Worm (Caenorhabditis elegans) whole organism, early embryonic: Measurements from ENCODE around the gene srlf-19.

Source experiments
- B0310.2 ChIP-seq: sonication (generic microtip); optimal IDR thresholded peaks from 2 replicates; lab custom pipeline; 2016; ENCODE audit warnings: mild to moderate bottlenecking, missing genetic modification characterization, missing compliant biosample characterization
- F13C5.2 ChIP-seq: sonication (generic microtip); optimal IDR thresholded peaks from 2 replicates; lab custom pipeline; 2017; ENCODE audit warnings: mild to moderate bottlenecking, missing genetic modification characterization, inconsistent platforms, missing compliant biosample characterization
- aly-1 ChIP-seq: sonication (generic microtip); optimal IDR thresholded peaks from 2 replicates; lab custom pipeline; 2016; ENCODE audit warnings: missing genetic modification characterization, missing compliant biosample characterization
- ama-1 ChIP-seq: fragments of 150-350 bp; optimal IDR thresholded peaks from 2 replicates; lab custom pipeline; 2014
- ceh-13 ChIP-seq: fragments of 200-800 bp; sonication (Bioruptor generic); optimal IDR thresholded peaks from 2 replicates; lab custom pipeline; 2018; ENCODE audit warnings: mild to moderate bottlenecking, missing genetic modification characterization, missing compliant biosample characterization
- ceh-36 ChIP-seq: sonication (generic microtip); optimal IDR thresholded peaks from 2 replicates; lab custom pipeline; 2016; ENCODE audit warnings: missing genetic modification characterization, inconsistent platforms, missing compliant biosample characterization
- ets-7 ChIP-seq: sonication (generic microtip); optimal IDR thresholded peaks from 2 replicates; lab custom pipeline; 2016; ENCODE audit warnings: missing genotype, missing genetic modification characterization, missing compliant biosample characterization
- flt-1 ChIP-seq: fragments of 200-800 bp; sonication (Bioruptor generic); IDR thresholded peaks from 2 replicates; pipeline ENCODE4 v1.3.6; 2022; ENCODE audit warnings: missing genetic modification characterization, missing compliant biosample characterization
- hmbx-1 ChIP-seq: sonication (generic microtip); optimal IDR thresholded peaks from 2 replicates; lab custom pipeline; 2016; ENCODE audit warnings: mild to moderate bottlenecking, missing genetic modification characterization, missing compliant biosample characterization
- hmg-4 ChIP-seq: fragments of 200-800 bp; sonication (Bioruptor generic); optimal IDR thresholded peaks from 2 replicates; lab custom pipeline; 2018; ENCODE audit warnings: mild to moderate bottlenecking, missing genetic modification characterization, missing compliant biosample characterization
- hnd-1 ChIP-seq: sonication (generic microtip); optimal IDR thresholded peaks from 2 replicates; lab custom pipeline; 2016; ENCODE audit warnings: missing genetic modification characterization, missing compliant biosample characterization
- pes-1 ChIP-seq: fragments of 200-800 bp; sonication (Bioruptor generic); IDR thresholded peaks from 2 replicates; pipeline ENCODE4 v1.3.6; 2022; ENCODE audit warnings: missing genetic modification reagents, missing genetic modification characterization, missing compliant biosample characterization
- scrt-1 ChIP-seq: fragments of 200-800 bp; sonication (Bioruptor generic); IDR thresholded peaks from 2 replicates; pipeline ENCODE4 v1.3.6; 2022; ENCODE audit warnings: missing genetic modification characterization, missing compliant biosample characterization
- sea-1 ChIP-seq: fragments of 200-800 bp; sonication (Bioruptor generic); conservative IDR thresholded peaks from 2 replicates; pipeline ENCODE4 v1.3.6; 2022; ENCODE audit warnings: missing genetic modification characterization, missing compliant biosample characterization
- tbx-11 ChIP-seq: fragments of 200-800 bp; sonication (Bioruptor generic); IDR thresholded peaks from 2 replicates; pipeline ENCODE4 v1.3.6; 2022; ENCODE audit warnings: missing genetic modification characterization, missing compliant biosample characterization
- tbx-37 ChIP-seq: fragments of 200-800 bp; sonication (Bioruptor generic); conservative IDR thresholded peaks from 2 replicates; pipeline ENCODE4 v1.3.6; 2022; ENCODE audit warnings: missing genetic modification reagents, missing genetic modification characterization, missing compliant biosample characterization
- tra-4 ChIP-seq: sonication (generic microtip); optimal IDR thresholded peaks from 2 replicates; lab custom pipeline; 2017; ENCODE audit warnings: missing genetic modification characterization, missing compliant biosample characterization

The srlf-19 gene

DNA sequence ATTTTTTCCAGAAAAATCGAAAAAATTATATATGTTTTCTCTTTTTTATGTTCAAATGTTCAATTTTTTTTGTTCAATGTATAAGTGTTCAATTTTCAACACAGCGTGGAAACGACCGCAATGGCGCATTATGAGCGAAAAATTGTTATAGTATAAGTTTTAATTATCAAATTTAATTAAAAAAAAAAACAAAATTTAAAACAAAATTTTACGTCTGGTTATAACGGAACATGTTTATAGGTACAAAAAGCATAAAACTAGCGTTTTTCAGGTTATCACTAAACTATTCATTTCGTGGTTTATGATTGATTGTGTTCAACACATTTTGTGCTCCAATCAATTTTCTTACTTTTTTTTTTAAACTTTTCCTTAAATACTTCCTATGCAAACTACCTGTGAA is 16.0 kb upstream of the srlf-19 start, which contains the start of gene nhr-106:
nhr-106 (plus strand) TSS at position 301 of the 400 bp plus-strand sequence.
- no peak for TF ChIP-seq hmbx-1 (tag; lab: Kevin White, UChicago)
- TF ChIP-seq tra-4 (tag; lab: Kevin White, UChicago), result no peak
- no peak for TF ChIP-seq tbx-37 (GFP tag; lab: Robert Waterston, UW)
- no peak for TF ChIP-seq ama-1
- TF ChIP-seq F13C5.2 (tag; lab: Kevin White, UChicago), result no peak
- TF ChIP-seq scrt-1 (GFP tag; lab: Robert Waterston, UW), result no peak
- no peak for TF ChIP-seq B0310.2 (tag; lab: Kevin White, UChicago)
- TF ChIP-seq hmg-4, result no peak
- no peak for TF ChIP-seq flt-1 (GFP tag; lab: Robert Waterston, UW)
- no peak for TF ChIP-seq aly-1 (tag; lab: Kevin White, UChicago)
- no peak for TF ChIP-seq pes-1
- TF ChIP-seq sea-1 (GFP tag; lab: Robert Waterston, UW), result no peak
- TF ChIP-seq ceh-13 (GFP tag; lab: Kevin White, UChicago), result no peak
- no peak for TF ChIP-seq ceh-36 (tag; lab: Kevin White, UChicago)
- TF ChIP-seq tbx-11 (GFP tag; lab: Robert Waterston, UW), result no peak
- no peak for TF ChIP-seq ets-7 (tag; lab: Kevin White, UChicago)
- TF ChIP-seq hnd-1 (tag; lab: Kevin White, UChicago), result no peak

ce11 chrV:491432-491831 is 13.9 kb upstream of the srlf-19 start, which contains the start of gene str-196:
Gene str-196, plus strand, starts transcription at chrV:491732.
- TF ChIP-seq flt-1 (GFP tag; lab: Robert Waterston, UW), result no peak
- no peak for TF ChIP-seq tra-4 (tag; lab: Kevin White, UChicago)
- no peak for TF ChIP-seq B0310.2 (tag; lab: Kevin White, UChicago)
- TF ChIP-seq hnd-1 (tag; lab: Kevin White, UChicago), result no peak
- no peak for TF ChIP-seq F13C5.2 (tag; lab: Kevin White, UChicago)
- no peak for TF ChIP-seq ceh-13 (GFP tag; lab: Kevin White, UChicago)
- no peak for TF ChIP-seq sea-1 (GFP tag; lab: Robert Waterston, UW)
- TF ChIP-seq hmg-4, result no peak
- TF ChIP-seq pes-1, result no peak
- no peak for TF ChIP-seq ama-1
- no peak for TF ChIP-seq ets-7 (tag; lab: Kevin White, UChicago)

ce11 chrV:494284-494683 is 11.0 kb upstream of the srlf-19 start, which contains the start of gene nhr-131:
Gene nhr-131, plus strand, starts transcription at chrV:494370.
- TF ChIP-seq sea-1 (GFP tag; lab: Robert Waterston, UW) (no peak), F13C5.2 (tag; lab: Kevin White, UChicago) (no peak)

DNA sequence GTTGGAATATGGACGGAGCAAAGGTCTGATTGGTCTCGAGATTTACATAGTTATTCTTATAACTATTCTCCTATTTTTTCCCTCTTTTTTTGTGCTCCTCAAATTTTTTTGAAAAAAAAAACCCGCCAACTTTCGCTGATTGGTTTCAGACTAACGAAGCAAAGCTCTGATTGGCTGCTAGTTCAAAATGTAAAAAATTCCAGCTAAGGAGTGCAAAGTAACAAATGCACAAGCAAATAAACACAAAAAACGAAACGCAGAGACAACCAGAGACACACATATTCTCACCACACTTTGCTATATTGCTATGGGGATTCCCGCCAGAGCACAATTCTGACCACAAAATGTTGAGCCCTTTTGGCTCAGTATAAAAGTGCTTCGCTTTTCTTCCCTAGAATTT is 7.9 kb upstream of the srlf-19 start, which contains the start of gene T01G6.1:
T01G6.1 (plus strand) TSS at position 301 of the 400 bp plus-strand sequence.
- TF ChIP-seq tbx-11 (GFP tag; lab: Robert Waterston, UW) (no peak), B0310.2 (tag; lab: Kevin White, UChicago) (no peak)

- TF ChIP-seq tbx-37 (GFP tag; lab: Robert Waterston, UW), result no peak
- TF ChIP-seq pes-1, result no peak
- TF ChIP-seq hmg-4, result no peak
- no peak for TF ChIP-seq flt-1 (GFP tag; lab: Robert Waterston, UW)
- no peak for TF ChIP-seq ceh-36 (tag; lab: Kevin White, UChicago)
- no peak for TF ChIP-seq ets-7 (tag; lab: Kevin White, UChicago)
- no peak for TF ChIP-seq ama-1
- no peak for TF ChIP-seq sea-1 (GFP tag; lab: Robert Waterston, UW)
- no peak for TF ChIP-seq B0310.2 (tag; lab: Kevin White, UChicago)
- TF ChIP-seq scrt-1 (GFP tag; lab: Robert Waterston, UW), result no peak
Observed at ce11 chrV:500535-500934, 4.8 kb upstream of the srlf-19 start.

ce11 chrV:501230-501629 is 4.1 kb upstream of the srlf-19 start, which contains the start of gene str-256:
Gene str-256, minus strand, starts transcription at chrV:501330.
- no peak for TF ChIP-seq tbx-11 (GFP tag; lab: Robert Waterston, UW)
- TF ChIP-seq pes-1, result no peak
- no peak for TF ChIP-seq hmbx-1 (tag; lab: Kevin White, UChicago)
- TF ChIP-seq hnd-1 (tag; lab: Kevin White, UChicago), result no peak
- TF ChIP-seq hmg-4, result no peak
- no peak for TF ChIP-seq scrt-1 (GFP tag; lab: Robert Waterston, UW)
- TF ChIP-seq ets-7 (tag; lab: Kevin White, UChicago), result no peak
- no peak for TF ChIP-seq tbx-37 (GFP tag; lab: Robert Waterston, UW)
- TF ChIP-seq sea-1 (GFP tag; lab: Robert Waterston, UW), result no peak
- no peak for TF ChIP-seq flt-1 (GFP tag; lab: Robert Waterston, UW)
- TF ChIP-seq ceh-13 (GFP tag; lab: Kevin White, UChicago), result no peak
- TF ChIP-seq aly-1 (tag; lab: Kevin White, UChicago), result no peak
- TF ChIP-seq B0310.2 (tag; lab: Kevin White, UChicago), result no peak
- no peak for TF ChIP-seq tra-4 (tag; lab: Kevin White, UChicago)
- TF ChIP-seq ceh-36 (tag; lab: Kevin White, UChicago), result no peak
- no peak for TF ChIP-seq ama-1
- no peak for TF ChIP-seq F13C5.2 (tag; lab: Kevin White, UChicago)

DNA sequence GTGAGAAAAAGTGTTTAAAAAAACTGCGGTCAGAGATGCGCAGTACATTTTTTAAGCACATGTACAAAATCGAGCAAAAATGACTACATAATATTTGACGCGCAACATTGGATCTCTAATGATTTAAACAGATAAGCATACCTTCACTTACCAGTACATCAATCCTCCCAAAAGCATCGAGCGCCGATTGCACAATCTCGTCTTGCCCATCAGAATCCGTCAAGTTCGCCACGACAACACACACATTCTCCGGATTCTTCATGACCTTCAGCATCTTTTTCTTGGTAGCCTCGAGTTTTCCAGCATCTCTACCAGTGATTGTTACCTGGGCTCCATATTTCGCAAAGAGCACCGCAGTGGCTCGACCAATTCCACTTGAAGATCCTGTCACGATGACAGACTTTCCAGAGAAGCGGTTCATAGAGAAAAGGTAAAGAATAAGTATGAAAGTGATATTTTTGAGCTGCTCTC is 2.5 kb upstream of the srlf-19 start, which contains the start of gene T01G6.10:
T01G6.10 (minus strand) TSS at position 421 of the 471 bp plus-strand sequence.
- TF ChIP-seq flt-1 (GFP tag; lab: Robert Waterston, UW) (no peak), F13C5.2 (tag; lab: Kevin White, UChicago) (no peak), ceh-13 (GFP tag; lab: Kevin White, UChicago) (no peak)

DNA sequence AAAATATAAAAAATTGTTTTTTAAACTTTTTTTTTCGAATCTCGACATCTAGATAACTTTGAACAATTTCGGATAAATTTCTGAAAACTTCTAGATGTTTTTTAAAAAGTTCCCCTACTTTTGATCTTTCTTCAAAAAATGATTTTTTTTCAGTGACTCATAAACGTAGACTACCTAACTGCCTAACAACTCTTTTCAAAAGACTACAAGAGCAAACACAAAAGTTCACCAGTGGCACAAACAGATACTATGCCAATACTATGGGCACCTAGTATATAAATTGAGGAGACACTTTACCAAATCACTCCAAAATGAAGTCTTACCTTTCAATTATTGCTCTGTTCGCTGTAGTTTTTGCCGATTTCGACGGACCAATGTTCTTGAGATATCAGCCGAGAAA is 1.6 kb upstream of the srlf-19 start, which contains the start of gene srlf-35:
srlf-35 (plus strand) TSS at position 301 of the 400 bp plus-strand sequence.
- TF ChIP-seq B0310.2 (tag; lab: Kevin White, UChicago), result no peak
- no peak for TF ChIP-seq F13C5.2 (tag; lab: Kevin White, UChicago)
- TF ChIP-seq pes-1, result no peak
- TF ChIP-seq sea-1 (GFP tag; lab: Robert Waterston, UW), result no peak
- TF ChIP-seq ama-1, result no peak
- TF ChIP-seq aly-1 (tag; lab: Kevin White, UChicago), result no peak
- TF ChIP-seq ceh-13 (GFP tag; lab: Kevin White, UChicago), result no peak
- TF ChIP-seq ceh-36 (tag; lab: Kevin White, UChicago), result no peak
- no peak for TF ChIP-seq flt-1 (GFP tag; lab: Robert Waterston, UW)
- TF ChIP-seq ets-7 (tag; lab: Kevin White, UChicago), result no peak
